Worm (Caenorhabditis elegans): ENCODE results near the gene shpk-1.

shpk-1 gene

ce11 chrIII:13614751-13615150, 6.9 kb downstream of the shpk-1 start:
- TF ChIP-seq unc-120 (tag; optimal IDR thresholded peaks at IDR 0.05; ENCODE audit: poor library complexity, severe bottlenecking): no peak
- no peak for TF ChIP-seq ceh-83 (GFP tag; optimal IDR thresholded peaks at IDR 0.05)
- TF ChIP-seq ham-2 (GFP tag; optimal IDR thresholded peaks at IDR 0.05): no peak
- TF ChIP-seq ceh-43 (GFP tag; optimal IDR thresholded peaks at IDR 0.05): no peak
- TF ChIP-seq lsy-2 (tag; optimal IDR thresholded peaks at IDR 0.05): no peak
- TF ChIP-seq ceh-39 (tag; optimal IDR thresholded peaks at IDR 0.05): no peak
- TF ChIP-seq bed-3 (GFP tag; optimal IDR thresholded peaks at IDR 0.05): no peak
- no peak for TF ChIP-seq nhr-2 (tag; optimal IDR thresholded peaks at IDR 0.05)
- no peak for TF ChIP-seq mls-2 (tag; optimal IDR thresholded peaks at IDR 0.05)
- no peak for TF ChIP-seq M03D4.4 (tag; optimal IDR thresholded peaks at IDR 0.05)
- no peak for TF ChIP-seq elt-1 (tag; optimal IDR thresholded peaks at IDR 0.05; ENCODE audit: borderline replicate concordance, insufficient read depth)

DNA sequence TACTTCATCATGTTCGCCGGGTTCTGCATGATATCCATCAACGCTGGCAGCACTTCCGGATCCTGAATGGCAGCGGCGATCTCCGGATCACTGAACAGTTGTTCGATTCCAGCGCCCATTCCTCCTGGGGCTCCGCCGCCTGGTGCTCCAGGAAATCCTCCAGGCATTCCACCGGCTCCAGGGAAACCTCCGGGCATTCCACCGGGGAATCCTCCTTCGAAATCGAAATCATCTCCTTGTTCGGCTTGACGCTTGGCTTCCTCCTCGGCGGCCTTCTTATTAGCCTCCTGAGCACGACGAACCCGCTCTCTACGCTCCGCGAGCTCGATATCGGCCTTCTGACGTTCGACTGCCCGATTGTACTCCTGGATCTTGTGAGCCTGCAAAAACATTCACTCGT, 7.7 kb downstream of the shpk-1 start:
- no peak for TF ChIP-seq ces-1 (GFP tag; optimal IDR thresholded peaks at IDR 0.05)
- TF ChIP-seq ztf-11 (tag; optimal IDR thresholded peaks at IDR 0.05): no peak
- TF ChIP-seq tbx-8 (GFP tag; optimal IDR thresholded peaks at IDR 0.05): no peak
- TF ChIP-seq hlh-1 (tag; optimal IDR thresholded peaks at IDR 0.05): no peak
- TF ChIP-seq mep-1 (tag; optimal IDR thresholded peaks at IDR 0.05): no peak
- no peak for TF ChIP-seq lin-32 (GFP tag; optimal IDR thresholded peaks at IDR 0.05)
- no peak for TF ChIP-seq blmp-1 (tag; optimal IDR thresholded peaks at IDR 0.05)
- no peak for TF ChIP-seq nhr-237 (tag; optimal IDR thresholded peaks at IDR 0.05)
- TF ChIP-seq nhr-2 (tag; optimal IDR thresholded peaks at IDR 0.05): no peak
- no peak for TF ChIP-seq sem-2 (GFP tag; optimal IDR thresholded peaks at IDR 0.05)
- TF ChIP-seq lsy-2 (tag; optimal IDR thresholded peaks at IDR 0.05): no peak
- TF ChIP-seq flh-1 (GFP tag; optimal IDR thresholded peaks at IDR 0.05): no peak

DNA sequence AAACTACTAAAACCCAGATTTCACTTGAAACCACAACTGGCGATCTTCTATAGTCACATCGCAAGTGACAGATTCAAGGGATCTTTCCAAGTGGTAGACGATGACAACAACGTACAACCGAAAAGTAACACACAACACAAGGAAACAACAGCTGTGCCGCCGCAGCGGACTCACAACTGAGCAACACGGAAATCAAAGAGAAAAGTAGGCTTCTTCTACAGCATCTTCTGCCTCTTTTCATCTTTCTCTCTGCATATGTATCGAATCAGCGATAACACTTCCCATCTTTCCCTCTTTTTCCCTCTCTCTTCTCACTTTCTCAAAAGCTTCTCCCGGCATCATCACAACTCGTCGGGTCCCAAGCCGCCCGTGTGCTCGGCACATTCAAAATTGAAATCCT, 9.0 kb downstream of the shpk-1 start, which contains the start of gene T12D8.9:
Gene T12D8.9, plus strand, starts transcription at position 312 of the 400 bp plus-strand sequence.
- peak; percentile 35 for TF ChIP-seq unc-62 (GFP tag; optimal IDR thresholded peaks at IDR 0.05)
- TF ChIP-seq cnd-1 (tag; optimal IDR thresholded peaks at IDR 0.05): no peak
- no peak for TF ChIP-seq mls-2 (tag; optimal IDR thresholded peaks at IDR 0.05)
- no peak for TF ChIP-seq elt-3 (tag; optimal IDR thresholded peaks at IDR 0.05)
- peak; percentile 100 for TF ChIP-seq hlh-1 (tag; optimal IDR thresholded peaks at IDR 0.05)
- TF ChIP-seq drap-1 (GFP tag; optimal IDR thresholded peaks at IDR 0.05): no peak
- no peak for TF ChIP-seq elt-1 (tag; optimal IDR thresholded peaks at IDR 0.05; ENCODE audit: borderline replicate concordance, insufficient read depth)
- no peak for TF ChIP-seq nhr-12 (tag; optimal IDR thresholded peaks at IDR 0.05)
- TF ChIP-seq nhr-76 (tag; optimal IDR thresholded peaks at IDR 0.05): no peak
- peak; percentile 91 for TF ChIP-seq unc-120 (tag; optimal IDR thresholded peaks at IDR 0.05; ENCODE audit: poor library complexity, severe bottlenecking)
- TF ChIP-seq sem-2 (GFP tag; optimal IDR thresholded peaks at IDR 0.05): no peak
- TF ChIP-seq nhr-28 (tag; optimal IDR thresholded peaks at IDR 0.05): no peak
- no peak for TF ChIP-seq lin-13 (tag; optimal IDR thresholded peaks at IDR 0.05)
- TF ChIP-seq ztf-11 (tag; optimal IDR thresholded peaks at IDR 0.05): no peak
- TF ChIP-seq mep-1 (tag; optimal IDR thresholded peaks at IDR 0.05): peak; percentile 24
- no peak for TF ChIP-seq tbx-8 (GFP tag; optimal IDR thresholded peaks at IDR 0.05)
- no peak for TF ChIP-seq ceh-43 (GFP tag; optimal IDR thresholded peaks at IDR 0.05)

- TF ChIP-seq ztf-11 (tag; optimal IDR thresholded peaks at IDR 0.05): no peak
- TF ChIP-seq unc-120 (tag; optimal IDR thresholded peaks at IDR 0.05; ENCODE audit: poor library complexity, severe bottlenecking): no peak
- no peak for TF ChIP-seq zip-8 (tag; optimal IDR thresholded peaks at IDR 0.05)
Measured at ce11 chrIII:13621012-13621411, 13.2 kb downstream of the shpk-1 start.

DNA sequence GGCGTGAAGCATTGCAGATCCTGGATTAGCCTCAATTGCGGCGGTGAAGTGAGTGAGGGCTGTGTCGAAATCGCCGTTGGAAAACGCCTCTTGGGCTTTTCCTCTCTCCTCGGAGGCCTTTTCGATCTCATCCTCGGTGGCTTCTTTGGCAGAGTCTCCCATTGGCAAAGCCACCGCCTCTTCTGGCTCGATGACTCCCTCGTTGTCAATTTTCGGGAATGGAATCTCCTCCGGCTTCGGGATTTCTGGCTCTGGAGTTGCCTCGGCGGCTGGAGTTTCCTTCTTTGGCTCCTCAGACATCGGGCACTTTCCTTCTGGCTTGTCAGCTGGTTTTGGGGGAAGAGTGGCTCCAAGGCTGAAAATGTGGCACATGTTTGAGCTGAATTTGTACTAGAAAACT, 13.9 kb downstream of the shpk-1 start:
- TF ChIP-seq snpc-4 (tag; optimal IDR thresholded peaks at IDR 0.05): no peak
- no peak for TF ChIP-seq lin-32 (GFP tag; optimal IDR thresholded peaks at IDR 0.05)
- TF ChIP-seq ham-2 (GFP tag; optimal IDR thresholded peaks at IDR 0.05): no peak
- TF ChIP-seq mab-5 (tag; optimal IDR thresholded peaks at IDR 0.05): no peak
- no peak for TF ChIP-seq tbx-8 (GFP tag; optimal IDR thresholded peaks at IDR 0.05)
- no peak for TF ChIP-seq sem-2 (GFP tag; optimal IDR thresholded peaks at IDR 0.05)
- no peak for TF ChIP-seq bed-3 (GFP tag; optimal IDR thresholded peaks at IDR 0.05)
- TF ChIP-seq cnd-1 (tag; optimal IDR thresholded peaks at IDR 0.05): no peak
- TF ChIP-seq nhr-76 (tag; optimal IDR thresholded peaks at IDR 0.05): no peak
- TF ChIP-seq elt-1 (tag; optimal IDR thresholded peaks at IDR 0.05; ENCODE audit: borderline replicate concordance, insufficient read depth): no peak
- no peak for TF ChIP-seq drap-1 (GFP tag; optimal IDR thresholded peaks at IDR 0.05)
- TF ChIP-seq ceh-43 (GFP tag; optimal IDR thresholded peaks at IDR 0.05): no peak
